Worm (Caenorhabditis elegans) whole organism, young adult: ENCODE measurements around the gene lpin-1.

Experiments
- B0336.3 ChIP-seq: fragments of 200-800 bp; sonication (Bioruptor generic); IDR thresholded peaks from 2 replicates; pipeline ENCODE4 v1.3.6; 2022; ENCODE audit warnings: missing genetic modification characterization, missing compliant biosample characterization
- F22D6.2 ChIP-seq: sonication (generic microtip); optimal IDR thresholded peaks from 2 replicates; lab custom pipeline; 2016; ENCODE audit warnings: mild to moderate bottlenecking, missing genetic modification characterization, missing compliant biosample characterization
- F37B4.10 ChIP-seq: fragments of 200-800 bp; sonication (Bioruptor generic); IDR thresholded peaks from 2 replicates; pipeline ENCODE4 v1.3.6; 2022; ENCODE audit warnings: missing genetic modification characterization, missing compliant biosample characterization
- F57A8.1 ChIP-seq: fragments of 200-800 bp; sonication (Bioruptor generic); optimal IDR thresholded peaks from 2 replicates; lab custom pipeline; 2018; ENCODE audit warnings: mild to moderate bottlenecking, missing genetic modification characterization, moderate library complexity, missing compliant biosample characterization
- F57C9.4 ChIP-seq: sonication (generic microtip); optimal IDR thresholded peaks from 2 replicates; lab custom pipeline; 2017; ENCODE audit warnings: mild to moderate bottlenecking, missing genetic modification characterization, missing compliant biosample characterization
- Y53F4B.3 ChIP-seq: fragments of 200-800 bp; sonication (Bioruptor generic); IDR thresholded peaks from 2 replicates; pipeline ENCODE4 v1.3.6; 2022; ENCODE audit warnings: missing genetic modification reagents, missing genetic modification characterization, missing compliant biosample characterization
- Y53G8AR.9 ChIP-seq: fragments of 200-800 bp; sonication (Bioruptor generic); conservative IDR thresholded peaks from 2 replicates; pipeline ENCODE4 v1.3.6; 2022; ENCODE audit warnings: missing genetic modification reagents, missing genetic modification characterization, missing compliant biosample characterization
- Y56A3A.18 ChIP-seq: fragments of 200-800 bp; sonication (Bioruptor generic); IDR thresholded peaks from 2 replicates; pipeline ENCODE4 v1.3.6; 2022; ENCODE audit warnings: missing genetic modification reagents, missing genetic modification characterization, missing compliant biosample characterization
- Y67H2A.10 ChIP-seq: fragments of 200-800 bp; sonication (Bioruptor generic); conservative IDR thresholded peaks from 2 replicates; pipeline ENCODE4 v1.3.6; 2022; ENCODE audit warnings: missing genetic modification reagents, missing genetic modification characterization, missing compliant biosample characterization
- Y95B8A.8 ChIP-seq: fragments of 200-800 bp; sonication (Bioruptor generic); IDR thresholded peaks from 2 replicates; pipeline ENCODE4 v1.3.6; 2022; ENCODE audit warnings: missing genetic modification reagents, missing genetic modification characterization, missing compliant biosample characterization
- ZK185.1 ChIP-seq: sonication (generic microtip); optimal IDR thresholded peaks from 2 replicates; lab custom pipeline; 2016; ENCODE audit warnings: mild to moderate bottlenecking, missing genetic modification characterization, missing compliant biosample characterization; ENCODE audit not compliant: poor library complexity, severe bottlenecking
- aptf-2 ChIP-seq: fragments of 200-800 bp; sonication (Bioruptor generic); conservative IDR thresholded peaks from 2 replicates; pipeline ENCODE4 v1.3.6; 2022; ENCODE audit warnings: missing genetic modification reagents, missing genetic modification characterization, missing compliant biosample characterization
- aptf-3 ChIP-seq: fragments of 200-800 bp; sonication (Bioruptor generic); IDR thresholded peaks from 2 replicates; pipeline ENCODE4 v1.3.6; 2022; ENCODE audit warnings: missing genetic modification characterization, missing compliant biosample characterization
- attf-3 ChIP-seq: fragments of 200-800 bp; sonication (Bioruptor generic); conservative IDR thresholded peaks from 2 replicates; pipeline ENCODE4 v1.3.6; 2022; ENCODE audit warnings: missing genetic modification reagents, missing genetic modification characterization, missing compliant biosample characterization
- ccch-3 ChIP-seq: fragments of 200-800 bp; sonication (Bioruptor generic); optimal IDR thresholded peaks from 2 replicates; lab custom pipeline; 2018; ENCODE audit warnings: mild to moderate bottlenecking, missing genetic modification characterization, missing compliant biosample characterization
- cebp-2 ChIP-seq: fragments of 200-800 bp; sonication (Bioruptor generic); IDR thresholded peaks from 2 replicates; pipeline ENCODE4 v1.3.6; 2022; ENCODE audit warnings: missing genetic modification characterization, missing compliant biosample characterization
- ceh-100 ChIP-seq: fragments of 200-800 bp; sonication (Bioruptor generic); IDR thresholded peaks from 2 replicates; pipeline ENCODE4 v1.3.6; 2022; ENCODE audit warnings: missing genetic modification reagents, missing genetic modification characterization, missing compliant biosample characterization
- dpff-1 ChIP-seq: sonication (generic microtip); optimal IDR thresholded peaks from 2 replicates; lab custom pipeline; 2017; ENCODE audit warnings: mild to moderate bottlenecking, missing genetic modification characterization, missing compliant biosample characterization
- egl-18 ChIP-seq: fragments of 200-800 bp; sonication (Bioruptor generic); IDR thresholded peaks from 2 replicates; pipeline ENCODE4 v1.3.6; 2022; ENCODE audit warnings: missing genetic modification reagents, missing genetic modification characterization, missing compliant biosample characterization
- egl-44 ChIP-seq: fragments of 200-800 bp; sonication (Bioruptor generic); IDR thresholded peaks from 2 replicates; pipeline ENCODE4 v1.3.6; 2022; ENCODE audit warnings: missing genetic modification reagents, missing genetic modification characterization, missing compliant biosample characterization
- fkh-3 ChIP-seq: sonication (generic microtip); optimal IDR thresholded peaks from 2 replicates; lab custom pipeline; 2016; ENCODE audit warnings: mild to moderate bottlenecking, missing genetic modification characterization, missing compliant biosample characterization
- hlh-12 ChIP-seq: sonication (generic microtip); optimal IDR thresholded peaks from 2 replicates; lab custom pipeline; 2016; ENCODE audit warnings: missing genetic modification characterization, missing compliant biosample characterization
- hmg-1.2 ChIP-seq: fragments of 200-800 bp; sonication (Bioruptor generic); IDR thresholded peaks from 2 replicates; pipeline ENCODE4 v1.3.6; 2022; ENCODE audit warnings: missing genetic modification reagents, missing genetic modification characterization, missing compliant biosample characterization
- let-607 ChIP-seq, 2 experiments: fragments of 200-800 bp in 1 of 2; sonication (Bioruptor generic) in 1 of 2; sonication (generic microtip) in 1 of 2; optimal IDR thresholded peaks; 2 replicates each; lab custom pipeline; 2016 to 2018; ENCODE audit warnings: mild to moderate bottlenecking in 2 of 2, missing compliant biosample characterization in 2 of 2, missing genetic modification characterization in 2 of 2, moderate library complexity in 2 of 2, missing genotype in 1 of 2
- lin-35 ChIP-seq, 3 experiments: fragments of 150-350 bp in 2 of 3; sonication (generic microtip) in 1 of 3; optimal IDR thresholded peaks; 2 replicates each; lab custom pipeline; 2014 to 2018; ENCODE audit warnings: missing biosample characterization in 3 of 3, missing genetic modification characterization in 3 of 3, missing genetic modification reagents in 3 of 3
- lir-1 ChIP-seq: fragments of 200-800 bp; sonication (Bioruptor generic); conservative IDR thresholded peaks from 2 replicates; pipeline ENCODE4 v1.3.6; 2022; ENCODE audit warnings: missing genetic modification reagents, missing genetic modification characterization, missing compliant biosample characterization
- lsy-27 ChIP-seq: sonication (generic microtip); optimal IDR thresholded peaks from 2 replicates; lab custom pipeline; 2017; ENCODE audit warnings: missing genetic modification characterization, mild to moderate bottlenecking, missing compliant biosample characterization, antibody characterized with exemption, missing genotype, borderline replicate concordance; ENCODE audit not compliant: insufficient read depth
- madf-10 ChIP-seq: sonication (generic microtip); optimal IDR thresholded peaks from 2 replicates; lab custom pipeline; 2016; ENCODE audit warnings: mild to moderate bottlenecking, missing genetic modification characterization, missing compliant biosample characterization
- madf-8 ChIP-seq: fragments of 200-800 bp; sonication (Bioruptor generic); conservative IDR thresholded peaks from 2 replicates; pipeline ENCODE4 v1.3.6; 2022; ENCODE audit warnings: missing genetic modification reagents, missing genetic modification characterization, missing compliant biosample characterization
- mel-28 ChIP-seq: sonication (generic microtip); optimal IDR thresholded peaks from 2 replicates; lab custom pipeline; 2016; ENCODE audit warnings: borderline replicate concordance, mild to moderate bottlenecking, missing genetic modification characterization, missing compliant biosample characterization
- nfya-2 ChIP-seq: fragments of 200-800 bp; sonication (Bioruptor generic); IDR thresholded peaks from 2 replicates; pipeline ENCODE4 v1.3.6; 2022; ENCODE audit warnings: missing genetic modification reagents, missing genetic modification characterization, missing compliant biosample characterization
- nfyb-1 ChIP-seq: fragments of 200-800 bp; sonication (Bioruptor generic); IDR thresholded peaks from 2 replicates; pipeline ENCODE4 v1.3.6; 2022; ENCODE audit warnings: missing genetic modification reagents, missing genetic modification characterization, missing compliant biosample characterization
- nhr-27 ChIP-seq: fragments of 200-800 bp; sonication (Bioruptor generic); optimal IDR thresholded peaks from 2 replicates; lab custom pipeline; 2018; ENCODE audit warnings: mild to moderate bottlenecking, missing genetic modification characterization, moderate library complexity, missing compliant biosample characterization
- nhr-90 ChIP-seq: sonication (generic microtip); optimal IDR thresholded peaks from 2 replicates; lab custom pipeline; 2016; ENCODE audit warnings: missing genotype, mild to moderate bottlenecking, missing genetic modification characterization, missing compliant biosample characterization
- pbrm-1 ChIP-seq: fragments of 200-800 bp; sonication (Bioruptor generic); IDR thresholded peaks from 2 replicates; pipeline ENCODE4 v1.3.6; 2022; ENCODE audit warnings: missing genetic modification reagents, missing genetic modification characterization, missing compliant biosample characterization
- rpc-1 ChIP-seq, 2 experiments: fragments of 150-350 bp in 1 of 2; sonication (generic microtip) in 1 of 2; optimal IDR thresholded peaks; 2 replicates each; lab custom pipeline; 2014 to 2018; ENCODE audit warnings: missing biosample characterization in 1 of 2, missing genetic modification characterization in 1 of 2, missing genetic modification reagents in 1 of 2, missing genotype in 1 of 2
- snpc-3.4 ChIP-seq: sonication (generic microtip); optimal IDR thresholded peaks from 2 replicates; lab custom pipeline; 2017; ENCODE audit warnings: missing genetic modification characterization, mild to moderate bottlenecking, missing compliant biosample characterization, antibody characterized with exemption, moderate library complexity, missing genotype, missing genetic modification reagents
- snpc-4 ChIP-seq, 5 experiments: fragments of 150-350 bp in 1 of 5; sonication (generic microtip) in 4 of 5; optimal IDR thresholded peaks; 2 replicates each; lab custom pipeline; 2014 to 2018; ENCODE audit warnings: missing genetic modification characterization in 5 of 5, missing biosample characterization in 3 of 5, antibody characterized with exemption in 2 of 5, mild to moderate bottlenecking in 2 of 5, missing compliant biosample characterization in 2 of 5, missing genotype in 2 of 5, moderate library complexity in 2 of 5, missing genetic modification reagents in 1 of 5
- somi-1 ChIP-seq: fragments of 200-800 bp; sonication (Bioruptor generic); optimal IDR thresholded peaks from 2 replicates; lab custom pipeline; 2018; ENCODE audit warnings: mild to moderate bottlenecking, missing genetic modification characterization, missing compliant biosample characterization
- tbp1 ChIP-seq: fragments of 200-800 bp; sonication (Bioruptor generic); optimal IDR thresholded peaks from 2 replicates; lab custom pipeline; 2018; ENCODE audit warnings: mild to moderate bottlenecking, missing genetic modification characterization, missing compliant biosample characterization
- tbx-9 ChIP-seq: sonication (generic microtip); optimal IDR thresholded peaks from 2 replicates; lab custom pipeline; 2016; ENCODE audit warnings: borderline replicate concordance, missing genetic modification characterization, inconsistent platforms, missing compliant biosample characterization
- zfh-2 ChIP-seq: fragments of 200-800 bp; sonication (Bioruptor generic); conservative IDR thresholded peaks from 2 replicates; pipeline ENCODE4 v1.3.6; 2022; ENCODE audit warnings: missing genetic modification reagents, missing genetic modification characterization, missing compliant biosample characterization
- ztf-26 ChIP-seq: sonication (generic microtip); optimal IDR thresholded peaks from 2 replicates; lab custom pipeline; 2017; ENCODE audit warnings: missing genetic modification characterization, missing compliant biosample characterization
- ztf-3 ChIP-seq: fragments of 200-800 bp; sonication (Bioruptor generic); optimal IDR thresholded peaks from 2 replicates; lab custom pipeline; 2018; ENCODE audit warnings: mild to moderate bottlenecking, missing genetic modification characterization, missing compliant biosample characterization

The lpin-1 gene

DNA sequence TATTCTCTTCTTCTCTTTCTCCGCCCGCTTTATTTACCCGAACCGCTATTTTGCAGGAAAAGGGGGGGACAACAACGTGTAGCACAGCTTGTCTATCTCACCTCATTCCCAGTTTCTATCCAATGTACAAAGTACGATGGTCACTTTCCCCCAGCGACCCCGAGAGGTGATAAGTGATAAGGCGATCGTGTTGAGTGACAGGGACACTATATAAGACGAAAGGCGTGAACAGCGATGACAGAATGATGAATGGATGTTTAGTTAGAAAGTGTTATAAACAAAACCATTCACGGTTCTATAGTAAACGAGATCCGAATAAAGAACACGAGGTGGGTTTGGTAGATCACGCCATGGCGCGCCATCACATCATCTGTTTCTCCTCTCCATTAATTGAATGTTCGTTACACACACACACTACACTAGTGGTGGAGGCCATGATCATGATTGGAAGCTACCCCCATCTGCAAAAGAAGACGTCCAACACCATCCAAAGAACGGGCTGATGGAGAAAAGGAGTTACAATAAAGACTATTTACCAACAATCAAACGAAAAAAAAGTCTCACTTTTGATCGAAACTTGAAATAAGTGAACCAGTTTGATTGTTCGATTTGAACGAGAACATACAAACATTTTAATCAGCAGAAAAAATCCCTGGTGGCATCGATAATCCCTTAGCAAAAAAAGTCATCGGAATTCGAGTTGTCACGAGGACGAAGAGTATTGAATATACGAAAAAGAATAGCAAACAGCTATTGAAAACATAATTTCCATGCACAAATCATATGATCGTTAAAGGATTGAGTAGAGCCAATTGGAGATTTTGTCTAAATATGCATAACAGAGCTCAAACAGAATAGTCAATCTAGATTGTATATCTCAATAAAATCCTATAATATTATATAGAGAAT, 2.7 kb upstream of the lpin-1 start (continued):
- TF ChIP-seq let-607 (tag; optimal IDR thresholded peaks at IDR 0.05; lab: Kevin White, UChicago) (peak in 1 of 2 experiments; percentile 42), lir-1 (GFP tag; lab: Robert Waterston, UW) (no peak), dpff-1 (tag; lab: Kevin White, UChicago) (no peak), hmg-1.2 (GFP tag; lab: Robert Waterston, UW) (0 out of 2 replicates have a peak, but pooled peaks have one; percentile 22), attf-3 (GFP tag; lab: Robert Waterston, UW) (no peak), F57C9.4 (tag; lab: Kevin White, UChicago) (no peak), nfyb-1 (GFP tag; lab: Robert Waterston, UW) (peak; percentile 71; the same call in 1 of the 2 replicates), hlh-12 (tag; lab: Kevin White, UChicago) (no peak), pbrm-1 (GFP tag; lab: Robert Waterston, UW) (0 out of 2 replicates have a peak, but pooled peaks have one; percentile 24), egl-18 (GFP tag; lab: Robert Waterston, UW) (no peak), tbx-9 (tag; lab: Kevin White, UChicago) (no peak), Y56A3A.18 (peak; percentile 70; the same call in 1 of the 2 replicates), Y53G8AR.9 (GFP tag; lab: Robert Waterston, UW) (peak; percentile 60; the same call in 1 of the 2 replicates), ztf-26 (tag; lab: Kevin White, UChicago) (peak; percentile 84), B0336.3 (peak; percentile 62; the same call in 1 of the 2 replicates), F37B4.10 (no peak), ZK185.1 (tag; lab: Kevin White, UChicago) (peak; percentile 9), fkh-3 (tag; lab: Kevin White, UChicago) (no peak), nhr-27 (tag; lab: Kevin White, UChicago) (no peak), nhr-90 (tag; lab: Kevin White, UChicago) (peak; percentile 82), somi-1 (GFP tag; lab: Kevin White, UChicago) (peak; percentile 48), Y95B8A.8 (GFP tag; lab: Robert Waterston, UW) (peak; percentile 18; the same call in 1 of the 2 replicates), ceh-100 (GFP tag; lab: Robert Waterston, UW) (no peak), zfh-2 (GFP tag; lab: Robert Waterston, UW) (0 out of 2 replicates have a peak, but pooled peaks have one; percentile 14), egl-44 (no peak), ztf-3 (GFP tag; lab: Kevin White, UChicago) (no peak), rpc-1 (optimal IDR thresholded peaks at IDR 0.05; lab: Kevin White, UChicago) (no peak), rpc-1 (tag; optimal IDR thresholded peaks at IDR 0.05; lab: Kevin White, UChicago) (no peak), F57A8.1 (no peak), aptf-3 (GFP tag; lab: Robert Waterston, UW) (no peak), cebp-2 (GFP tag; lab: Robert Waterston, UW) (no peak), snpc-3.4 (tag; lab: Kevin White, UChicago) (no peak), lin-35 (GFP tag; optimal IDR thresholded peaks at IDR 0.05; lab: Kevin White, UChicago) (no peak), Y53F4B.3 (no peak), madf-10 (tag; lab: Kevin White, UChicago) (peak; percentile 47), tbp1 (GFP tag; lab: Kevin White, UChicago) (peak; percentile 59), nfya-2 (GFP tag; lab: Robert Waterston, UW) (0 out of 2 replicates have a peak, but pooled peaks have one; percentile 11), Y67H2A.10 (GFP tag; lab: Robert Waterston, UW) (no peak), mel-28 (tag; lab: Kevin White, UChicago) (no peak), F22D6.2 (tag; lab: Kevin White, UChicago) (peak; percentile 56), aptf-2 (no peak), lsy-27 (tag; lab: Kevin White, UChicago) (no peak), ccch-3 (GFP tag; lab: Kevin White, UChicago) (peak; percentile 21), madf-8 (no peak), snpc-4 (GFP tag; optimal IDR thresholded peaks at IDR 0.05; lab: Kevin White, UChicago) (no peak), snpc-4 (tag; optimal IDR thresholded peaks at IDR 0.05; lab: Kevin White, UChicago) (peak in 2 of 4 experiments; percentile 25 to 26)
